Worm (Caenorhabditis elegans) whole organism, L4 larva: ENCODE results near the gene chil-2.

Experiments
- F49E8.2 ChIP-seq: sonication (generic microtip); optimal IDR thresholded peaks from 2 replicates; lab custom pipeline; 2016; ENCODE audit warnings: missing compliant biosample characterization, mild to moderate bottlenecking, missing genetic modification characterization, borderline replicate concordance
- R02D3.7 ChIP-seq: fragments of 150-350 bp; sonication (generic microtip); optimal IDR thresholded peaks from 3 replicates; lab custom pipeline; 2014; ENCODE audit warnings: missing biosample characterization, missing genetic modification characterization
- T20F7.1 ChIP-seq: fragments of 200-800 bp; sonication (Bioruptor generic); optimal IDR thresholded peaks from 2 replicates; lab custom pipeline; 2018; ENCODE audit warnings: mild to moderate bottlenecking, missing genetic modification characterization, missing compliant biosample characterization
- Y105C5A.15 ChIP-seq: fragments of 200-800 bp; sonication (Bioruptor generic); IDR thresholded peaks from 2 replicates; pipeline ENCODE4 v1.3.6; 2022; ENCODE audit warnings: missing genetic modification characterization, missing compliant biosample characterization
- aly-2 ChIP-seq: sonication (generic microtip); optimal IDR thresholded peaks from 2 replicates; lab custom pipeline; 2018; ENCODE audit warnings: missing biosample characterization, missing genetic modification characterization
- ceh-32 ChIP-seq: sonication (generic microtip); optimal IDR thresholded peaks from 2 replicates; lab custom pipeline; 2016; ENCODE audit warnings: mild to moderate bottlenecking, missing genetic modification characterization, missing compliant biosample characterization; ENCODE audit not compliant: poor library complexity
- ceh-44 ChIP-seq: fragments of 200-800 bp; sonication (Bioruptor generic); IDR thresholded peaks from 2 replicates; pipeline ENCODE4 v1.3.6; 2022; ENCODE audit warnings: missing genetic modification reagents, missing genetic modification characterization, missing compliant biosample characterization
- ces-1 ChIP-seq: fragments of 150-350 bp; sonication (generic microtip); optimal IDR thresholded peaks from 4 replicates; lab custom pipeline; 2014; ENCODE audit warnings: missing biosample characterization, missing genetic modification reagents, missing genetic modification characterization
- ctbp-1 ChIP-seq: fragments of 200-800 bp; sonication (Bioruptor generic); IDR thresholded peaks from 2 replicates; pipeline ENCODE4 v1.3.6; 2022; ENCODE audit warnings: missing genetic modification reagents, missing genetic modification characterization, missing compliant biosample characterization
- gei-8 ChIP-seq: fragments of 200-800 bp; sonication (Bioruptor generic); optimal IDR thresholded peaks from 2 replicates; lab custom pipeline; 2018; ENCODE audit warnings: mild to moderate bottlenecking, missing genetic modification characterization, missing compliant biosample characterization
- hlh-30 ChIP-seq: sonication (generic microtip); optimal IDR thresholded peaks from 2 replicates; lab custom pipeline; 2017; ENCODE audit warnings: antibody characterized with exemption, mild to moderate bottlenecking, missing genetic modification characterization, missing compliant biosample characterization; ENCODE audit not compliant: insufficient read depth
- jun-1 ChIP-seq: fragments of 150-350 bp; optimal IDR thresholded peaks from 2 replicates; lab custom pipeline; 2014; ENCODE audit warnings: missing biosample characterization, missing genetic modification reagents, missing genetic modification characterization
- lim-7 ChIP-seq: fragments of 200-800 bp; sonication (Bioruptor generic); IDR thresholded peaks from 2 replicates; pipeline ENCODE4 v1.3.6; 2022; ENCODE audit warnings: missing genetic modification characterization, missing compliant biosample characterization
- lin-1 ChIP-seq: fragments of 200-800 bp; sonication (Bioruptor generic); IDR thresholded peaks from 2 replicates; pipeline ENCODE4 v1.3.6; 2022; ENCODE audit warnings: missing genetic modification reagents, missing genetic modification characterization, missing compliant biosample characterization
- lin-38 ChIP-seq: fragments of 200-800 bp; sonication (Bioruptor generic); IDR thresholded peaks from 2 replicates; pipeline ENCODE4 v1.3.6; 2022; ENCODE audit warnings: missing genetic modification reagents, missing genetic modification characterization, missing compliant biosample characterization
- lir-3 ChIP-seq: sonication (generic microtip); optimal IDR thresholded peaks from 2 replicates; lab custom pipeline; 2016; ENCODE audit warnings: mild to moderate bottlenecking, missing genetic modification characterization, missing compliant biosample characterization
- mxl-2 ChIP-seq: fragments of 200-800 bp; sonication (Bioruptor generic); conservative IDR thresholded peaks from 2 replicates; pipeline ENCODE4 v1.3.6; 2022; ENCODE audit warnings: missing genetic modification reagents, missing genetic modification characterization, missing compliant biosample characterization
- nhr-10 ChIP-seq: fragments of 150-350 bp; optimal IDR thresholded peaks from 2 replicates; lab custom pipeline; 2014; ENCODE audit warnings: missing biosample characterization, missing genetic modification characterization
- nhr-11 ChIP-seq: fragments of 150-350 bp; optimal IDR thresholded peaks from 2 replicates; lab custom pipeline; 2014; ENCODE audit warnings: missing biosample characterization, missing genetic modification characterization
- nhr-42 ChIP-seq: fragments of 200-800 bp; sonication (Bioruptor generic); IDR thresholded peaks from 2 replicates; pipeline ENCODE4 v1.3.6; 2022; ENCODE audit warnings: missing genetic modification characterization, missing compliant biosample characterization
- nhr-6 ChIP-seq: fragments of 150-350 bp; optimal IDR thresholded peaks from 2 replicates; lab custom pipeline; 2014; ENCODE audit warnings: missing biosample characterization, missing genetic modification characterization
- rbr-2 ChIP-seq: sonication (generic microtip); optimal IDR thresholded peaks from 2 replicates; lab custom pipeline; 2016; ENCODE audit warnings: missing genotype, missing genetic modification characterization, missing compliant biosample characterization
- sdz-12 ChIP-seq: fragments of 200-800 bp; sonication (Bioruptor generic); optimal IDR thresholded peaks from 2 replicates; lab custom pipeline; 2018; ENCODE audit warnings: mild to moderate bottlenecking, missing genetic modification characterization, missing compliant biosample characterization
- spr-3 ChIP-seq: fragments of 200-800 bp; sonication (Bioruptor generic); optimal IDR thresholded peaks from 2 replicates; lab custom pipeline; 2018; ENCODE audit warnings: mild to moderate bottlenecking, missing genetic modification characterization, missing compliant biosample characterization
- unc-130 ChIP-seq: sonication (generic microtip); optimal IDR thresholded peaks from 2 replicates; lab custom pipeline; 2016; ENCODE audit warnings: missing genetic modification reagents, missing genetic modification characterization, missing compliant biosample characterization
- unc-39 ChIP-seq: sonication (generic microtip); optimal IDR thresholded peaks from 2 replicates; lab custom pipeline; 2017; ENCODE audit warnings: missing biosample characterization, missing genetic modification characterization
- unc-62 ChIP-seq, 3 experiments: fragments of 150-350 bp in 1 of 3; sonication (generic microtip); optimal IDR thresholded peaks in 2 of 3; peaks in 1 of 3; 1 replicate in 1 of 3; 2 replicates in 2 of 3; lab custom pipeline; 2014 to 2017; ENCODE audit warnings: missing biosample characterization in 3 of 3, missing genetic modification characterization in 3 of 3, missing genetic modification reagents in 3 of 3, missing genotype in 1 of 3
- zip-11 ChIP-seq: fragments of 200-800 bp; sonication (Bioruptor generic); IDR thresholded peaks from 2 replicates; pipeline ENCODE4 v1.3.6; 2022; ENCODE audit warnings: missing genetic modification characterization, missing compliant biosample characterization

Gene chil-2

DNA sequence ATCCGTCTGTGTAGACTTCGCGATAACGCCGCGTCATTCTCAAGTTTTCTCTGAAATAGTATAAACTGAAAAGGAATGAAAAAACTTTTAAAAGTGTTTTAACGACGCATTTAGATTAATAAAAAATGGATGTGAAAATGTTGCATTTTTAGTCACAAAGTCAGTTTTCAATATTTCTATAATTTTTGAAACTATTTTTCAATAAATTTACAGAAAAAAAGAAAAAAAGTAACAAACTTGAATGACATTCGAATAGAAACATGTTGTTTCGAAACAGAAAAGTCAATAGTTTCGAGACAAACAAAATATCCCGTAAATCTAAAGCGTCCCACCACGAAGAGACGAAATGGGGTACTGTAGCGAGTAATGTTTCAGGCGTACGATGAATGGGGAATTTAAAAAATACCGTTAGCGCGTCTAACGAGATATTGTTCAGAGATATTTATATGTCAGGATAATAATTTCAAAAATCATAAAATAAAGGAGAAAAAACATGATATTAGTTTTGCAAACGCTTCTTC lies 32.4 kb downstream of the chil-2 start, which contains the start of gene rnh-1.2:
TSS of gene rnh-1.2 (minus strand) at position 51 of the 521 bp plus-strand sequence.
- TF ChIP-seq R02D3.7 (tag; lab: Kevin White, UChicago) (peak; percentile 56), unc-130 (GFP tag; lab: Kevin White, UChicago) (no peak)
- TF ChIP-seq, all 104 proteins: peak for 1

DNA sequence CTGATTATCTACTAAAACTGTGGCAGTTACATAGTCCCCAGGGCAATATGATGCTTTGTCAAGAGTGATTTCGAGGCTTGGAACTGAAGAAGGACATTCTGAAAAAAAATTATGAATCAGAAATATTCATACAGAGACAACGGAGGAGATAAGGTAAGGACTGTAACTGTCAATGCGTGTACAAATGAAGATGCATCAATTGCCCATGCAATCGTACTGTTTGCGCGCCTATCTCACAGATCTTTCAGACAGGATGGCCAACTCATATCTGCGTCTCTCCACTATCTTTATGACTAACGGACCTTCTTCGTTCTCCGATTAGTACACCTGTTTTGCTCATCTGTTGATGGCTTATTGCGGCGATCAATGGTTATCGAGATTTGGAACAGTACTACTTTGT lies 34.1 kb downstream of the chil-2 start, which contains the start of gene ZK938.11:
TSS of gene ZK938.11 (minus strand) at position 101 of the 400 bp plus-strand sequence.
- TF ChIP-seq rbr-2 (tag; lab: Kevin White, UChicago) (no peak), zip-11 (GFP tag; lab: Robert Waterston, UW) (no peak), ctbp-1 (GFP tag; lab: Robert Waterston, UW) (no peak), sdz-12 (no peak), ces-1 (no peak)
- TF ChIP-seq, all 104 proteins: peak for 0

DNA sequence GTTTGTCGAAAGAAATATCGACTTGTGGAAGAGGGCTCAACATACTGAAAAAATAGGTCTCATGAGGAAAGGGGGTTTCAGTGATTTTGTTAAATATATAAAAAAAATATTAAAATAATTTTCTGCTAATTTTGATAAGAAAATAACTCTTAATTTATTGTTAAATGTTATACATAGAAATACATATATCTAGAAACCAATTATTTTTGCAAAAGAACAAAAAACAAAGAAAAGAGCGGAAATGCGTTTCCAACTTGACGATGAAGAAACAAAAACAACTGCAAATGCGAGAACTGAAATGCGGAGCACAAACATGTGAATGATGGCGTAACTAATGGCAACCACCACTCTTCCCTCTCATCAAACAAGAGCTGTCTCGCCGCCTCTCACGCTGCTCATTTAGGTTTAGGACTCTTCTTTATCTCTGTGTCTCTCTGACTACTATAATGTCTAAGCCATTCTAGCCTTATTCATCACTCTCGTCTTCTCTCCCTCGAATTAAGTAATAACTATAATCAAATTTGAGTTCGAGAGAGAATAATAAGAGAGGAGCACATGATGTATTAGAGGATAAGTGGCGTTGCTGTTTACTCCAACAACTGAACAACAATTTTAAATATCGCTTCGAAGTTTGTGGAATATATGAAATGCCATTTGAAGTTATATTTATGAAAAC lies 36.0 kb downstream of the chil-2 start, which contains the start of gene arrd-4:
TSS of gene arrd-4 (minus strand) at position 51 of the 676 bp plus-strand sequence.
- TF ChIP-seq jun-1 (no peak), nhr-11 (peak; percentile 66), T20F7.1 (GFP tag; lab: Kevin White, UChicago) (no peak), nhr-42 (no peak), aly-2 (tag; lab: Kevin White, UChicago) (no peak), rbr-2 (tag; lab: Kevin White, UChicago) (no peak)

DNA sequence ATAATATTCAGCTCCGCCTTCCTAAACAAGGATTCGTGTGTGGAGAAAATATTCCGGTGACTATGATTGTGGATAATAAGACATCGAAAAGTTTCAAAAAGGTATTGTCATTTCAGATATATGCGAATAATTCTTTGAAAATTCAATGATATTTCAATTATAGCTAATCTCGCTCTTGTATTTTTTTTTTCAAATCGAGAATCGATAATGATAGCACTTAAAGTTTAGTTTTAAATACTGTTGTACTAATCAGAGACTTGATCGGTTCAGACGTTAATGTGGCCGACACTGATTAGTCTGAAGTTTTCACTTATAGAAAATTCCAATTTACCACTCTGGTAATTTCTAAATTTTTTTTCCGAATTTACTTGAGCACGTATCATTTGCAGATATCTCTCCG lies 38.5 kb downstream of the chil-2 start:
- no peak for TF ChIP-seq Y105C5A.15 (GFP tag; lab: Robert Waterston, UW)
- peak in 1 of 2 experiments; percentile 93 for TF ChIP-seq unc-62 (GFP tag; optimal IDR thresholded peaks at IDR 0.05 in 1 of 2; lab: Kevin White, UChicago)
- no peak for TF ChIP-seq unc-62 (tag; optimal IDR thresholded peaks at IDR 0.05; lab: Kevin White, UChicago)

DNA sequence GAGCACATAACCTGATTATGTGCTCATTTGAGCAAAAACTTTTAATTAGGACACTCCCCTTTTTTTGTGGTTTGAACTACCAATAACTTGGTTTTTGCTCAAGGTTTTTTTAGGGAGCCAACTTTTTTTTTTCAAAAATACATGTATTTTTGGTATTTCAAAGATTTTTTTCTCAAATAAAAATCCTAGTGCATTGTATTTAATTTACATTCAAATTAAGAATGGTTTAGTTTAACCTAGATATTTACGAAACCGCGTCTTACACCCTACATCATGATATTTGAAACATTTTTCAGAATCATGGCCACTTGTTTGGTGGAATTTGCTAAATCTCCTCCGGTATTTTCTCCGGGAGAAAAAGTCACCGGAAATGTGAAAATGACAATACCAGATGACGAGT lies 39.5 kb downstream of the chil-2 start, which contains the start of gene arrd-5:
TSS of gene arrd-5 (plus strand) at position 301 of the 400 bp plus-strand sequence.
- TF ChIP-seq unc-62 (GFP tag; optimal IDR thresholded peaks at IDR 0.05 in 1 of 2; lab: Kevin White, UChicago) = peak in 1 of 2 experiments; percentile 18
- TF ChIP-seq unc-62 (tag; optimal IDR thresholded peaks at IDR 0.05; lab: Kevin White, UChicago) = no peak
- TF ChIP-seq R02D3.7 (tag; lab: Kevin White, UChicago) = no peak

DNA sequence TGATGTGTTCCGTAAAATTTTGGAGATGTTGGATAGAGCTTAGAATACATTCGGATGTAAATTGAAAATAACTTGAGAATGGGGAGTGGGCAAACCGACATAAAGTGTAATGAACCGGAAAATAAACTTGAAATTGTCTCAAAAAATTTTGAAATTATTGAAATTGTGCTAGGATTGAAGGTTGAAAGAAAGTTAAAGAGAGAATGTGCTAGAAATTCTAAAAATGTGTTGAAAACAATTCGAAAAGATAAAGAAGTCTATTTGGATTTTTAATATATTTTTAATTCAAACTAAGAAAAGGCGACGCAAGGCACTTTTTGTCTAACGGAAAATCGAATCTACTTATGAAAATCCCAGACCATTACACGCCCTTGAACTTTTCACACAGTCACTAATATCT lies 40.6 kb downstream of the chil-2 start, which contains the start of gene ZK938.3:
TSS of gene ZK938.3 (minus strand) at position 101 of the 400 bp plus-strand sequence.
- TF ChIP-seq unc-62 (GFP tag; optimal IDR thresholded peaks at IDR 0.05 in 1 of 2; lab: Kevin White, UChicago) (peak in 1 of 2 experiments; percentile 26), unc-62 (tag; optimal IDR thresholded peaks at IDR 0.05; lab: Kevin White, UChicago) (no peak), mxl-2 (GFP tag; lab: Robert Waterston, UW) (no peak)

DNA sequence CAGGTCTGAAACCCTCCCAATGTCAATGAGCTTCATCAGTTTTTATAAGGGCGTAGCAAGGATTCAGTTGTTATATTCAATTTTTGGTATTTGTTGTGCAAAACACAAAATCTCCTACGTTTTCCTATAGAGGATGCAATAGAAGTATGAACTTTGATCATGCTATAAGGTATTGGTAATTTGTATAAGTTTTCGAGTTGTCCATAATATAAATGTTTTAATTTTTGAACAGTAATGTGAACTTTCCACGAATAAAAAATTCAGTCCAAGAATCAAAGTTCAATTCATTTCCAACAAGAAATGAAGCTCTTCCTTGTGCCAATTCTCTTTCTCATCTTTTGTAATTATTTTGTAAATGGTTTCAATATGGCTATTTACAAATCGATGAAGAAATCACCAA lies 43.4 kb downstream of the chil-2 start, which contains the start of gene ZK938.12:
TSS of gene ZK938.12 (plus strand) at position 301 of the 400 bp plus-strand sequence.
- TF ChIP-seq ctbp-1 (GFP tag; lab: Robert Waterston, UW) = no peak
- no peak for TF ChIP-seq lir-3 (tag; lab: Kevin White, UChicago)
- TF ChIP-seq lin-38 = no peak
- TF ChIP-seq lim-7 (GFP tag; lab: Robert Waterston, UW) = no peak
- no peak for TF ChIP-seq gei-8 (GFP tag; lab: Kevin White, UChicago)
- TF ChIP-seq ceh-32 (tag; lab: Kevin White, UChicago) = no peak
- no peak for TF ChIP-seq F49E8.2 (tag; lab: Kevin White, UChicago)
- TF ChIP-seq nhr-42 = no peak
- no peak for TF ChIP-seq spr-3 (GFP tag; lab: Kevin White, UChicago)
- no peak for TF ChIP-seq unc-39 (tag; lab: Kevin White, UChicago)
- TF ChIP-seq nhr-6 (tag; lab: Kevin White, UChicago) = no peak
- TF ChIP-seq lin-1 (GFP tag; lab: Robert Waterston, UW) = no peak
- no peak for TF ChIP-seq ceh-44 (GFP tag; lab: Robert Waterston, UW)
- TF ChIP-seq nhr-10 (tag; lab: Kevin White, UChicago) = no peak
- TF ChIP-seq hlh-30 = no peak
- TF ChIP-seq, all 104 proteins: peak for 0
